Fruit fly (Drosophila melanogaster) whole organism, wandering third instar larva: ENCODE data around the gene CG9673.
A peak's percentile ranks its signal among the peaks of the same experiment; 100 is the strongest.

Experiments used
- CG32264 ChIP-seq: fragments of 200-800 bp; sonication (Bioruptor generic); optimal IDR thresholded peaks from 2 replicates; lab custom pipeline; 2016; ENCODE audit warnings: missing biosample characterization, missing genetic modification characterization
- CrebA ChIP-seq: fragments of 200-800 bp; sonication (Bioruptor generic); optimal IDR thresholded peaks from 2 replicates; lab custom pipeline; 2016; ENCODE audit warnings: missing biosample characterization, mild to moderate bottlenecking, missing genetic modification characterization, borderline replicate concordance
- Dfd ChIP-seq: fragments of >200 bp; optimal IDR thresholded peaks from 2 replicates; lab custom pipeline; 2017; ENCODE audit warnings: missing biosample characterization, missing genetic modification characterization
- Dif ChIP-seq: fragments of 200-275, 200-300 bp; sonication (Bioruptor generic); optimal IDR thresholded peaks from 2 replicates; lab custom pipeline; 2018; ENCODE audit warnings: missing biosample characterization, missing genetic modification characterization; ENCODE audit not compliant: partially characterized antibody
- GATAd ChIP-seq: sonication (Bioruptor generic); optimal IDR thresholded peaks from 2 replicates; lab custom pipeline; 2016; ENCODE audit warnings: missing biosample characterization, missing genetic modification characterization
- HLH106 ChIP-seq: fragments of 200-800 bp; optimal IDR thresholded peaks from 3 replicates; lab custom pipeline; 2019; ENCODE audit warnings: missing biosample characterization, mild to moderate bottlenecking, missing genetic modification characterization, moderate library complexity
- Hnf4 ChIP-seq: fragments of 200-800 bp; sonication (Bioruptor generic); optimal IDR thresholded peaks from 2 replicates; lab custom pipeline; 2016; ENCODE audit warnings: missing biosample characterization, mild to moderate bottlenecking, missing genetic modification characterization
- Hr83 ChIP-seq: fragments of 200-300 bp; sonication (Bioruptor generic); optimal IDR thresholded peaks from 2 replicates; lab custom pipeline; 2016; ENCODE audit warnings: missing biosample characterization, mild to moderate bottlenecking, missing genetic modification characterization, moderate library complexity; ENCODE audit not compliant: poor library complexity, severe bottlenecking
- Jra ChIP-seq: sonication (Bioruptor generic); optimal IDR thresholded peaks from 2 replicates; lab custom pipeline; 2016; ENCODE audit warnings: missing biosample characterization, missing genetic modification characterization
- Mio ChIP-seq: sonication (Bioruptor generic); optimal IDR thresholded peaks from 2 replicates; lab custom pipeline; 2016; ENCODE audit warnings: missing biosample characterization, missing genetic modification characterization
- Myc ChIP-seq: fragments of >200 bp; optimal IDR thresholded peaks from 2 replicates; lab custom pipeline; 2017
- OdsH ChIP-seq: fragments of 200-800 bp; sonication (Bioruptor generic); optimal IDR thresholded peaks from 2 replicates; lab custom pipeline; 2016; ENCODE audit warnings: missing biosample characterization, mild to moderate bottlenecking, missing genetic modification characterization
- Rel ChIP-seq, 2 experiments: fragments of 200-800 bp; sonication (Bioruptor generic) in 1 of 2; optimal IDR thresholded peaks; 2 replicates in 1 of 2; 3 replicates in 1 of 2; lab custom pipeline; 2016 to 2019; ENCODE audit warnings: mild to moderate bottlenecking in 2 of 2, missing biosample characterization in 2 of 2, missing genetic modification characterization in 2 of 2, moderate library complexity in 1 of 2
- Sp1 ChIP-seq: fragments of 200-800 bp; sonication (Bioruptor generic); optimal IDR thresholded peaks from 3 replicates; lab custom pipeline; 2019; ENCODE audit warnings: missing biosample characterization, mild to moderate bottlenecking, missing genetic modification characterization, moderate library complexity
- Vsx2 ChIP-seq: fragments of 200-300, 225-300 bp; sonication (Bioruptor generic); optimal IDR thresholded peaks from 2 replicates; lab custom pipeline; 2018; ENCODE audit warnings: missing biosample characterization, missing genetic modification characterization; ENCODE audit not compliant: partially characterized antibody
- br ChIP-seq: fragments of 200-800 bp; sonication (Bioruptor generic); optimal IDR thresholded peaks from 2 replicates; lab custom pipeline; 2016; ENCODE audit warnings: missing biosample characterization, missing genetic modification characterization
- brk ChIP-seq: fragments of 200-800 bp; sonication (Bioruptor generic); optimal IDR thresholded peaks from 2 replicates; lab custom pipeline; 2016; ENCODE audit warnings: missing biosample characterization, mild to moderate bottlenecking, missing genetic modification characterization
- dl ChIP-seq, 2 experiments: fragments of 175-275, 200-275 bp in 1 of 2; fragments of 200-275 bp in 1 of 2; sonication (Bioruptor generic); optimal IDR thresholded peaks; lab custom pipeline; 2018; ENCODE audit warnings: mild to moderate bottlenecking in 2 of 2, missing biosample characterization in 2 of 2, missing genetic modification characterization in 2 of 2, moderate library complexity in 2 of 2; ENCODE audit not compliant: partially characterized antibody in 2 of 2, insufficient read depth in 1 of 2
- dmrt93B ChIP-seq: fragments of 200-800 bp; sonication (Bioruptor generic); optimal IDR thresholded peaks from 2 replicates; lab custom pipeline; 2018; ENCODE audit warnings: missing biosample characterization, mild to moderate bottlenecking, missing genetic modification characterization
- foxo ChIP-seq, 2 experiments: fragments of 200-800 bp; sonication (Bioruptor generic); optimal IDR thresholded peaks; 2 replicates in 1 of 2; 3 replicates in 1 of 2; lab custom pipeline; 2016 to 2017; ENCODE audit warnings: missing biosample characterization in 2 of 2, missing genetic modification characterization in 2 of 2
- fru ChIP-seq: fragments of 200-800 bp; sonication (Bioruptor generic); optimal IDR thresholded peaks from 3 replicates; lab custom pipeline; 2016; ENCODE audit warnings: missing biosample characterization, mild to moderate bottlenecking, missing genetic modification characterization
- h ChIP-seq: fragments of 200-800 bp; sonication (Bioruptor generic); optimal IDR thresholded peaks from 3 replicates; lab custom pipeline; 2016; ENCODE audit warnings: missing biosample characterization, mild to moderate bottlenecking, missing genetic modification characterization
- jim ChIP-seq: fragments of 175-275, 200-325 bp; sonication (Bioruptor generic); optimal IDR thresholded peaks from 2 replicates; lab custom pipeline; 2016; ENCODE audit warnings: missing biosample characterization, mild to moderate bottlenecking, missing genetic modification characterization
- lola ChIP-seq: fragments of >200 bp; optimal IDR thresholded peaks from 2 replicates; lab custom pipeline; 2017; ENCODE audit warnings: missing biosample characterization, missing genetic modification characterization
- pan ChIP-seq: fragments of >200 bp; optimal IDR thresholded peaks from 2 replicates; lab custom pipeline; 2017
- rgr ChIP-seq: fragments of 200-800 bp; sonication (Bioruptor generic); optimal IDR thresholded peaks from 3 replicates; lab custom pipeline; 2016; ENCODE audit warnings: missing biosample characterization, mild to moderate bottlenecking, missing genetic modification characterization
- sage ChIP-seq: fragments of 200-800 bp; sonication (Bioruptor generic); optimal IDR thresholded peaks from 2 replicates; lab custom pipeline; 2016; ENCODE audit warnings: missing biosample characterization, mild to moderate bottlenecking, missing genetic modification characterization
- sv ChIP-seq: fragments of 200-800 bp; sonication (Bioruptor generic); optimal IDR thresholded peaks from 3 replicates; lab custom pipeline; 2016; ENCODE audit warnings: missing biosample characterization, missing genetic modification characterization
- usp ChIP-seq: fragments of >200 bp; optimal IDR thresholded peaks from 2 replicates; lab custom pipeline; 2017; ENCODE audit warnings: missing biosample characterization, missing genetic modification characterization
- woc ChIP-seq: sonication (Bioruptor generic); optimal IDR thresholded peaks from 2 replicates; lab custom pipeline; 2016; ENCODE audit warnings: missing biosample characterization, mild to moderate bottlenecking, missing genetic modification characterization

Gene CG9673

dm6 chrX:16747467-16747866 is 43.8 kb upstream of the CG9673 start:
- TF ChIP-seq Hr83 (no peak), CG32264 (GFP tag; lab: Kevin White, UChicago) (no peak), Jra (GFP tag; lab: Kevin White, UChicago) (no peak), sage (GFP tag; lab: Kevin White, UChicago) (no peak), Mio (GFP tag; lab: Kevin White, UChicago) (no peak), dmrt93B (GFP tag; lab: Kevin White, UChicago) (no peak), Rel (GFP tag; optimal IDR thresholded peaks at IDR 0.05; lab: Kevin White, UChicago) (no peak), Rel (tag; optimal IDR thresholded peaks at IDR 0.05; lab: Kevin White, UChicago) (no peak), Myc (lab: Kevin White, UChicago) (no peak), usp (no peak), Dfd (GFP tag; lab: Kevin White, UChicago) (no peak), HLH106 (tag; lab: Kevin White, UChicago) (no peak), OdsH (GFP tag; lab: Kevin White, UChicago) (no peak), CrebA (no peak), GATAd (GFP tag; lab: Kevin White, UChicago) (no peak), woc (no peak), Hnf4 (GFP tag; lab: Kevin White, UChicago) (no peak), jim (no peak)

dm6 chrX:16746824-16747223 is 43.1 kb upstream of the CG9673 start:
- TF ChIP-seq br, result no peak
- no peak for TF ChIP-seq pan (lab: Kevin White, UChicago)
- TF ChIP-seq h, result no peak
- no peak for TF ChIP-seq Sp1 (GFP tag; lab: Kevin White, UChicago)
- no peak for TF ChIP-seq rgr (GFP tag; lab: Kevin White, UChicago)
- TF ChIP-seq woc, result no peak
- TF ChIP-seq CrebA, result no peak

DNA sequence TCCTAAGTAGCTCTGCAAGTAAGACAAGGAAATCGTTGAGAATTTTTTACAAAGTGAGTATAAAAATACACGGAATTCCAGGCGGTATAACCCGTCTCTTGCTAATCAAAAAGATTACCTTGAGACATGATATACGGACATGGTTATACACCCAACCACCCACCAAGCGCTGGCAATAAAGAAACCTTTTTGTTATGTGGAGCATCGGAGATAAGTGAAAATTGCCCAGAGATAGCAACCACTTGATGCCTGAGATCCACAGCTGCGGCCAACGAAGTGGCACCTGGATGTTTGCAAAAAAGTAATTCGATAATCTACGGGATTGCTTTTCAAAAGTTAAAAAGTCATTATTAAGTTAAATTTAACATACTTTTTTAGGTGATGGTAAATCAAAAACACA is 42.3 kb upstream of the CG9673 start:
- TF ChIP-seq foxo (GFP tag; optimal IDR thresholded peaks at IDR 0.05; lab: Kevin White, UChicago), result no peak
- no peak for TF ChIP-seq OdsH (GFP tag; lab: Kevin White, UChicago)
- no peak for TF ChIP-seq Rel (GFP tag; optimal IDR thresholded peaks at IDR 0.05; lab: Kevin White, UChicago)
- no peak for TF ChIP-seq Rel (tag; optimal IDR thresholded peaks at IDR 0.05; lab: Kevin White, UChicago)

dm6 chrX:16744345-16744744 is 40.7 kb upstream of the CG9673 start:
- no peak for TF ChIP-seq GATAd (GFP tag; lab: Kevin White, UChicago)
- no peak for TF ChIP-seq Hnf4 (GFP tag; lab: Kevin White, UChicago)
- TF ChIP-seq Vsx2 (GFP tag; lab: Kevin White, UChicago), result peak; percentile 26
- no peak for TF ChIP-seq Sp1 (GFP tag; lab: Kevin White, UChicago)
- no peak for TF ChIP-seq Rel (GFP tag; optimal IDR thresholded peaks at IDR 0.05; lab: Kevin White, UChicago)
- TF ChIP-seq Rel (tag; optimal IDR thresholded peaks at IDR 0.05; lab: Kevin White, UChicago), result no peak
- TF ChIP-seq woc, result no peak
- TF ChIP-seq Mio (GFP tag; lab: Kevin White, UChicago), result no peak
- TF ChIP-seq Myc (lab: Kevin White, UChicago), result peak; percentile 20
- peak; percentile 54 for TF ChIP-seq Dif
- TF ChIP-seq, all 38 proteins: peak for 3

DNA sequence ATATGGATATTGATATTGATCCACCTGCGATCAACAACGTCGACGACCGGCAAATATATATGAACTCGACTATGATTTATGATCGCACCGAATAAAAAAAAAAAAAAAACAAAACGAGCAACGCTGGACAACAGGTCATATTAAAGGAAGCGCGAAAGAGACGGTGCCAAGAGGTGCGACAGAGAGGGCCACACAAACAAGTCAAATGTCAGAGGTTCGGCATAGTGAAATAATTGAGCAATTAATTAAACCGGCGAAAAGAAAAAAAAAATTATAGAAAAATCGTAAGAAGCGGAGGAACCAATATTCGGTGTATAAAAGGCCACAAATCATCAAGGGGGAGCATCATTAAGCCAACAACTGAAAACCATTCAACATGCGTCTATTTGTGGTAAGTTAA is 38.9 kb upstream of the CG9673 start, which contains the start of gene Twdlalpha:
Gene Twdlalpha (plus strand): TSS at position 301 of the 400 bp plus-strand sequence.
- TF ChIP-seq CG32264 (GFP tag; lab: Kevin White, UChicago), result no peak
- no peak for TF ChIP-seq sv (GFP tag; lab: Kevin White, UChicago)
- TF ChIP-seq Hr83, result no peak
- no peak for TF ChIP-seq lola
- TF ChIP-seq brk (GFP tag; lab: Kevin White, UChicago), result no peak
- no peak for TF ChIP-seq foxo (GFP tag; optimal IDR thresholded peaks at IDR 0.05; lab: Kevin White, UChicago)
- no peak for TF ChIP-seq Hnf4 (GFP tag; lab: Kevin White, UChicago)
- TF ChIP-seq OdsH (GFP tag; lab: Kevin White, UChicago), result no peak
- no peak for TF ChIP-seq fru (GFP tag; lab: Kevin White, UChicago)
- TF ChIP-seq h, result no peak
- no peak for TF ChIP-seq Jra (GFP tag; lab: Kevin White, UChicago)

- TF ChIP-seq Rel (GFP tag; optimal IDR thresholded peaks at IDR 0.05; lab: Kevin White, UChicago), result no peak
- no peak for TF ChIP-seq Rel (tag; optimal IDR thresholded peaks at IDR 0.05; lab: Kevin White, UChicago)
- no peak for TF ChIP-seq dl (GFP tag; optimal IDR thresholded peaks at IDR 0.05; lab: Kevin White, UChicago; ENCODE audit: insufficient read depth in 1 of 2, partially characterized antibody in 2 of 2)
- TF ChIP-seq br, result no peak
- TF ChIP-seq Vsx2 (GFP tag; lab: Kevin White, UChicago), result no peak
- no peak for TF ChIP-seq OdsH (GFP tag; lab: Kevin White, UChicago)
- TF ChIP-seq Myc (lab: Kevin White, UChicago), result no peak
- TF ChIP-seq, all 38 proteins: peak for 0
These were observed 36.9 kb upstream of the CG9673 start, which contains the start of gene CG32568 for dm6 chrX:16740606-16741005. Gene CG32568, plus strand, starts transcription at chrX:16740906.
